Worm (Caenorhabditis elegans): Measurements from ENCODE around the gene C45H4.14.

- TF ChIP-seq aly-2 (tag; optimal IDR thresholded peaks at IDR 0.05) (no peak), nhr-12 (tag; optimal IDR thresholded peaks at IDR 0.05) (no peak), xbp-1 (tag; optimal IDR thresholded peaks at IDR 0.05) (no peak), zag-1 (tag; optimal IDR thresholded peaks at IDR 0.05) (no peak), ama-1 (optimal IDR thresholded peaks at IDR 0.05) (no peak), ztf-4 (tag; optimal IDR thresholded peaks at IDR 0.05) (no peak), unc-62 (GFP tag; optimal IDR thresholded peaks at IDR 0.05) (no peak), mdl-1 (tag; optimal IDR thresholded peaks at IDR 0.05) (no peak), jun-1 (tag; optimal IDR thresholded peaks at IDR 0.05) (no peak), lin-39 (tag; optimal IDR thresholded peaks at IDR 0.05) (no peak), lsy-2 (tag; optimal IDR thresholded peaks at IDR 0.05) (no peak), egl-27 (tag; optimal IDR thresholded peaks at IDR 0.05) (no peak), ztf-11 (tag; optimal IDR thresholded peaks at IDR 0.05) (no peak)
These were observed 19.3 kb downstream of the C45H4.14 start, which contains the start of gene F22F7.7 for ce11 chrV:2139918-2140317.
